Fruit fly (Drosophila melanogaster) whole organism, prepupa: ENCODE results near the gene Thor.
A peak's percentile ranks its signal among the peaks of the same experiment; 100 is the strongest.

ENCODE experiments used
- CG8119 ChIP-seq: fragments of 200-800 bp; sonication (Bioruptor generic); IDR thresholded peaks from 3 replicates; pipeline ENCODE4 v1.3.6; 2022; ENCODE audit warnings: missing biosample characterization, missing genetic modification characterization
- Eip75B ChIP-seq: fragments of 200-800 bp; sonication (Bioruptor generic); optimal IDR thresholded peaks from 3 replicates; lab custom pipeline; 2016; ENCODE audit warnings: missing biosample characterization, missing genetic modification characterization
- Ets21C ChIP-seq: fragments of 200-800 bp; sonication (Bioruptor generic); optimal IDR thresholded peaks from 3 replicates; lab custom pipeline; 2016; ENCODE audit warnings: missing biosample characterization, missing genetic modification characterization
- Hr39 ChIP-seq: fragments of 200-800 bp; sonication (Bioruptor generic); optimal IDR thresholded peaks from 2 replicates; lab custom pipeline; 2016; ENCODE audit warnings: missing biosample characterization, missing genetic modification characterization
- Lpt ChIP-seq: fragments of 200-800 bp; sonication (Bioruptor generic); optimal IDR thresholded peaks from 3 replicates; lab custom pipeline; 2016; ENCODE audit warnings: missing biosample characterization, missing genetic modification characterization
- Met ChIP-seq: fragments of 200-800 bp; sonication (Bioruptor generic); optimal IDR thresholded peaks from 3 replicates; lab custom pipeline; 2016; ENCODE audit warnings: missing biosample characterization, missing genetic modification characterization
- Sox15 ChIP-seq: fragments of 200-800 bp; sonication (Bioruptor generic); optimal IDR thresholded peaks from 3 replicates; lab custom pipeline; 2016; ENCODE audit warnings: missing biosample characterization, missing genetic modification characterization
- dsx ChIP-seq: fragments of 200-800 bp; optimal IDR thresholded peaks from 3 replicates; lab custom pipeline; 2019; ENCODE audit warnings: missing biosample characterization, mild to moderate bottlenecking, missing genetic modification characterization, moderate library complexity; ENCODE audit not compliant: poor library complexity, severe bottlenecking
- lz ChIP-seq: fragments of 200-800 bp; sonication (Bioruptor generic); optimal IDR thresholded peaks from 3 replicates; lab custom pipeline; 2016; ENCODE audit warnings: missing biosample characterization, missing genetic modification characterization
- spab ChIP-seq: fragments of 200-800 bp; sonication (Bioruptor generic); optimal IDR thresholded peaks from 2 replicates; lab custom pipeline; 2017; ENCODE audit warnings: missing biosample characterization, mild to moderate bottlenecking, missing genetic modification characterization, missing genetic modification reagents

dm6 chr2L:3483672-3484071, 5.4 kb downstream of the Thor start:
- TF ChIP-seq Ets21C (GFP tag; lab: Kevin White, UChicago), result no peak
- no peak for TF ChIP-seq dsx
- TF ChIP-seq Sox15 (GFP tag; lab: Kevin White, UChicago), result no peak
- TF ChIP-seq Hr39, result no peak
- 0 out of 3 replicates have a peak, but pooled peaks have one; percentile 30 for TF ChIP-seq CG8119 (GFP tag; lab: Robert Waterston, UW)
- no peak for TF ChIP-seq Lpt (GFP tag; lab: Kevin White, UChicago)
- TF ChIP-seq lz, result no peak
- no peak for TF ChIP-seq Met (GFP tag; lab: Kevin White, UChicago)
- TF ChIP-seq spab (GFP tag; lab: Kevin White, UChicago), result no peak
- TF ChIP-seq Eip75B (GFP tag; lab: Kevin White, UChicago), result no peak
